Fruit fly (Drosophila melanogaster): ENCODE results near the gene cyst.

Gene cyst

DNA sequence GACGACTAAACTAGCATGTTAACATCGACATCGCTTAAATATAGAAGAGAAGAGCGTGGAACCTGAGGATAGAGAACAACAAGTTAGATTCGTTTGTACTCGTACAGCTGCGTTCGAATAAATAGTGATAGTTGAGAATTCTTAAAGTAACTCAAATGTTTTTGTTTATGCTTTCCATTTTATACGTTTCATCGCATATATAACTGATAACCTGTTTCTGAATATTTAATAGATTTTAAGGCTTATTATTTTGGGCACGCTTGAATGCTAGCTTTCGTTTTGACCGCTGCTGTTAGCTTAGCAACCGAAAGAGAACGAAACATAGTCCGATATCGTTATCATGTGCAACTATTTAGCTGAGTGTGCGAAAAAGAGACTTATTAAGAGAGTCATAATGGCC is 19.7 kb upstream of the cyst start (continued):
- TF ChIP-seq CG31365 (tag; optimal IDR thresholded peaks at IDR 0.05) = peak; percentile 88
- TF ChIP-seq Six4 (GFP tag; optimal IDR thresholded peaks at IDR 0.05) = peak; percentile 84
- no peak for TF ChIP-seq Tbp (GFP tag; optimal IDR thresholded peaks at IDR 0.05)
- peak; percentile 76 for TF ChIP-seq CG10543 (GFP tag; optimal IDR thresholded peaks at IDR 0.05)
- peak; percentile 96 for TF ChIP-seq CG12744 (GFP tag; optimal IDR thresholded peaks at IDR 0.05)
- TF ChIP-seq sd (tag; optimal IDR thresholded peaks at IDR 0.05) = peak; percentile 94
- TF ChIP-seq D19A (tag; optimal IDR thresholded peaks at IDR 0.05) = peak; percentile 84
- TF ChIP-seq Lim3 (GFP tag; IDR thresholded peaks at IDR 0.05) = peak; percentile 79
- peak; percentile 96 for TF ChIP-seq H2.0 (GFP tag; IDR thresholded peaks at IDR 0.05)
- peak in 1 of 2 experiments; percentile 54 for TF ChIP-seq crp (GFP tag; optimal IDR thresholded peaks at IDR 0.05)
- TF ChIP-seq CG14860 (GFP tag; IDR thresholded peaks at IDR 0.05; ENCODE audit: partially characterized antibody) = no peak
- TF ChIP-seq nom (GFP tag; optimal IDR thresholded peaks at IDR 0.05) = peak; percentile 86
- peak; percentile 99 for TF ChIP-seq CG2120 (GFP tag; optimal IDR thresholded peaks at IDR 0.05)
- TF ChIP-seq CG11085 (GFP tag; IDR thresholded peaks at IDR 0.05) = peak; percentile 92
- no peak for TF ChIP-seq gfzf (GFP tag; optimal IDR thresholded peaks at IDR 0.05)
- TF ChIP-seq CG11723 (GFP tag; optimal IDR thresholded peaks at IDR 0.05) = peak; percentile 87
- TF ChIP-seq CG2889 (GFP tag; IDR thresholded peaks at IDR 0.05) = peak; percentile 94
- peak; percentile 95 for TF ChIP-seq CG10209 (GFP tag; optimal IDR thresholded peaks at IDR 0.05)
- TF ChIP-seq CG9797 (GFP tag; optimal IDR thresholded peaks at IDR 0.05) = no peak
- peak; percentile 96 for TF ChIP-seq CG7372 (GFP tag; IDR thresholded peaks at IDR 0.05)
- TF ChIP-seq D19B (GFP tag; optimal IDR thresholded peaks at IDR 0.05) = peak; percentile 93
- TF ChIP-seq D (optimal IDR thresholded peaks at IDR 0.05) = no peak
- TF ChIP-seq D (GFP tag; optimal IDR thresholded peaks at IDR 0.05) = peak; percentile 57
- TF ChIP-seq CG17361 (GFP tag; IDR thresholded peaks at IDR 0.05) = peak; percentile 88
- peak; percentile 95 for TF ChIP-seq vfl (GFP tag; optimal IDR thresholded peaks at IDR 0.05)
- peak; percentile 62 for TF ChIP-seq pnt (GFP tag; optimal IDR thresholded peaks at IDR 0.05)
- peak; percentile 97 for TF ChIP-seq CHES-1-like (GFP tag; optimal IDR thresholded peaks at IDR 0.05)
- peak; percentile 65; the same call in 1 of the 3 replicates for TF ChIP-seq sr (GFP tag; IDR thresholded peaks at IDR 0.05)
- TF ChIP-seq ac (GFP tag; optimal IDR thresholded peaks at IDR 0.05) = peak; percentile 23
- TF ChIP-seq run (tag; optimal IDR thresholded peaks at IDR 0.05) = peak; percentile 85
- TF ChIP-seq CG2129 (GFP tag; IDR thresholded peaks at IDR 0.05; ENCODE audit: partially characterized antibody) = no peak
- peak; percentile 98 for TF ChIP-seq CG13894 (tag; optimal IDR thresholded peaks at IDR 0.05)
- peak; percentile 46; the same call in 1 of the 2 replicates for TF ChIP-seq crol (GFP tag; IDR thresholded peaks at IDR 0.05)
- no peak for TF ChIP-seq Opbp (GFP tag; IDR thresholded peaks at IDR 0.05; ENCODE audit: partially characterized antibody)
- TF ChIP-seq Trl (optimal IDR thresholded peaks at IDR 0.05) = peak in 1 of 2 experiments; percentile 82
- TF ChIP-seq Trl (GFP tag; optimal IDR thresholded peaks at IDR 0.05) = peak; percentile 90
- TF ChIP-seq Ptx1 (GFP tag; IDR thresholded peaks at IDR 0.05) = peak; percentile 97
- TF ChIP-seq CG14441 (GFP tag; IDR thresholded peaks at IDR 0.05) = peak; percentile 97
- TF ChIP-seq Meics (GFP tag; optimal IDR thresholded peaks at IDR 0.05) = peak; percentile 98
- TF ChIP-seq CG5245 (GFP tag; optimal IDR thresholded peaks at IDR 0.05) = peak; percentile 87
- peak; percentile 95 for TF ChIP-seq HLH3B (GFP tag; IDR thresholded peaks at IDR 0.05)
- no peak for TF ChIP-seq CG34224 (GFP tag; IDR thresholded peaks at IDR 0.05; ENCODE audit: partially characterized antibody)
- peak; percentile 64 for TF ChIP-seq dmrt11E (tag; optimal IDR thresholded peaks at IDR 0.05)
- peak; percentile 5 for TF ChIP-seq Dp (GFP tag; optimal IDR thresholded peaks at IDR 0.05)
- peak; percentile 82 for TF ChIP-seq Awh (GFP tag; IDR thresholded peaks at IDR 0.05)
- TF ChIP-seq HmgD (GFP tag; optimal IDR thresholded peaks at IDR 0.05) = peak; percentile 83
- TF ChIP-seq Abd-B (GFP tag; optimal IDR thresholded peaks at IDR 0.05) = peak; percentile 85
- peak; percentile 97 for TF ChIP-seq seq (GFP tag; IDR thresholded peaks at IDR 0.05)
- peak; percentile 70 for TF ChIP-seq CG2116 (GFP tag; optimal IDR thresholded peaks at IDR 0.05)
- TF ChIP-seq dmrt99B (tag; optimal IDR thresholded peaks at IDR 0.05) = peak; percentile 93
- peak; percentile 90 for TF ChIP-seq Hmx (GFP tag; optimal IDR thresholded peaks at IDR 0.05)
